Worm (Caenorhabditis elegans): ENCODE measurements around the gene math-16.

- TF ChIP-seq cnd-1 (tag; optimal IDR thresholded peaks at IDR 0.05) (no peak), tbx-8 (GFP tag; optimal IDR thresholded peaks at IDR 0.05) (no peak), ces-1 (GFP tag; optimal IDR thresholded peaks at IDR 0.05) (no peak), flh-1 (GFP tag; optimal IDR thresholded peaks at IDR 0.05) (no peak)
Observed at ce11 chrII:1893912-1894311, 15.3 kb upstream of the math-16 start, which contains the start of gene C16C4.1.

Measured in whole organism, mixed stage, embryonic.